Worm (Caenorhabditis elegans) whole organism, L1 larva: ENCODE measurements around the gene mppb-1.

Experiments used
- nhr-90 ChIP-seq: sonication (generic microtip); optimal IDR thresholded peaks from 2 replicates; lab custom pipeline; 2016; ENCODE audit warnings: mild to moderate bottlenecking, missing genetic modification characterization, missing compliant biosample characterization; ENCODE audit not compliant: poor library complexity
- unc-62 ChIP-seq: fragments of 150-350 bp; optimal IDR thresholded peaks from 2 replicates; lab custom pipeline; 2014; ENCODE audit warnings: missing biosample characterization, missing genetic modification reagents, missing genetic modification characterization
- ztf-11 ChIP-seq, 2 experiments: sonication (generic microtip); optimal IDR thresholded peaks; 2 replicates each; lab custom pipeline; 2016 to 2017; ENCODE audit warnings: missing genetic modification characterization in 2 of 2, missing biosample characterization in 1 of 2, missing compliant biosample characterization in 1 of 2

DNA sequence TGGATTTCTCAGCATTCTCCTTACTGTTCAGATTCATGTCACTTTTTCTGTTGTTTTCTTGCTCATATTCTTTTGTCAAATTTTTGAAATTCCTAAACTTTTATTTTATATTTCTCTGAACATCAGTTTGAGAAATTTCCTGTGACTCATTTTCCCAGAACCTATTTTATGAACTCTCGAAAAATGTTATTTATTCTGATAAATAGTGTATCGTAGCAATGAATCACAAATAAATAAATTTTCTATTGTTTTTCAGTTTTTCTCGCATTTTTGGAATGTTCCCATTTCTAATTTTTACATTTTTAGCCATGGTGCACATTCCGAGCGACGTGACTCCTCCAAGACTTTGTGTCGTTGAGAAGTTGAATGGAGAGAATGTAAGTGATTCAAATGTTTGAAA lies 44.3 kb downstream of the mppb-1 start, which contains the start of gene nrfl-1:
- TF ChIP-seq ztf-11 (tag; optimal IDR thresholded peaks at IDR 0.05; lab: Kevin White, UChicago) (no peak), unc-62 (GFP tag; lab: Kevin White, UChicago) (no peak), nhr-90 (tag; lab: Kevin White, UChicago) (no peak)
